Fruit fly (Drosophila melanogaster): Measurements from ENCODE around the gene CycG.

- TF ChIP-seq Hr4 (GFP tag; optimal IDR thresholded peaks at IDR 0.05) = no peak
- TF ChIP-seq CG9139 (GFP tag; optimal IDR thresholded peaks at IDR 0.05) = no peak
- TF ChIP-seq CG6163 (GFP tag; IDR thresholded peaks at IDR 0.05) = no peak
- TF ChIP-seq Sox14 (GFP tag; optimal IDR thresholded peaks at IDR 0.05) = no peak
- no peak for TF ChIP-seq Blimp-1 (GFP tag; optimal IDR thresholded peaks at IDR 0.05)
- TF ChIP-seq OdsH (GFP tag; optimal IDR thresholded peaks at IDR 0.05) = no peak
Observed at dm6 chr3R:31617801-31618200, 5.3 kb upstream of the CycG start, which contains the start of gene pasha.
